In the genomic region with DNA sequence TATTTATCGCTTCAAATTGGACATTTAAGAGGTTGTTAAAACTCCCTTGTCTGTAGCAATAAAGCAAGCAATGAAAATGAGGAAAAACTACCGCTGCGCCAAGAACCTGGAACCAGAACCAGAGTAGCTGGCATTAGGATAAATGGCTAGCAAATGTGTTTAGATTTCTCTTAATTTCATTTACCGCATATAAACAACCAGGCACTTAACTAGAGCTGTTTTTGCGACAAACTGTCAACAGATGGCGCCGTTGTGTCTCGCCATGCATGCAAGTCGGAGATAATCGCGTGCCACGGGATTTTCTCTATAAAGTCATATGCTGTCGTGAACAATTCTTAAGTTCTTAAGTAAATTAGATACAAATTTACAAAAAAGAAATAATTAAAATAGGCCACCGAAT, we compare ENCODE assay signal across 3 fruit fly cellular contexts.
TF ChIP-seq lines count a peak whose summit lies in the region.

No protein-coding gene starts in this region.

- peak; percentile 52 to 55 for TF ChIP-seq CTCF in S2 (optimal IDR thresholded peaks at IDR 0.05; lab: Kevin White, UChicago)
- peak; percentile 81 for TF ChIP-seq CTCF in whole organism, embryonic (GFP tag; optimal IDR thresholded peaks at IDR 0.05; lab: Kevin White, UChicago)

TF ChIP-seq in whole organism, embryonic, 481 proteins besides CTCF, POLR2A, EP300 and RAD21:
- TF ChIP-seq her (GFP tag; optimal IDR thresholded peaks at IDR 0.05; lab: Kevin White, UChicago) (no peak), Lhr (GFP tag; optimal IDR thresholded peaks at IDR 0.05; lab: Kevin White, UChicago) (no peak)

TF ChIP-seq in whole organism, prepupa, 60 proteins besides CTCF, POLR2A, EP300 and RAD21:
- no peak for TF ChIP-seq CG11294 (GFP tag; IDR thresholded peaks at IDR 0.05; lab: Robert Waterston, UW)
- no peak for TF ChIP-seq eg (GFP tag; IDR thresholded peaks at IDR 0.05; lab: Robert Waterston, UW)
- peak; percentile 12 for TF ChIP-seq net (GFP tag; optimal IDR thresholded peaks at IDR 0.05; lab: Kevin White, UChicago)
